Fruit fly (Drosophila melanogaster): ENCODE results near the gene CG15545.

DNA sequence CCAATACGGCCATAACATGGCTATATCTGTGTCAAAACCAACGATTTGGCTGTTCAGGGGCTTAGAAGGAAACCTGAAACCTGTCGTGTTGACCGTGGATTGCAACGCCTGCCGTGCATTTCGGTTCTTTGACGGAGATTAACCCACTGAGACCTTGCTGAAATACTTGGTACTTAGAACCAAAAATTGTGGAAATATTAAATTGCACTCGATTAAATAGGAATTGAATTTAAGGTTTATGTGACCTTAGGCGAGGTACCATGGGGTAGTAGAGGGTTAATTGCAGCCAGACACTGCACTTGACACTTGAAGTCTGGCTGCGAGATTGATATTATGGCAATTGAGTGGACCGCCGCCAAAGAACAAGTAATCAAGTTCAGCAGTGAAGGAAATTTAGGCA lies 17.9 kb upstream of the CG15545 start:
- TF ChIP-seq ttk (optimal IDR thresholded peaks at IDR 0.05) (no peak), insv (optimal IDR thresholded peaks at IDR 0.05) (no peak), psq (optimal IDR thresholded peaks at IDR 0.05) (no peak), Sin3A (optimal IDR thresholded peaks at IDR 0.05) (no peak), h (optimal IDR thresholded peaks at IDR 0.05) (no peak)

Data from Kc167 (cell line).